Fruit fly (Drosophila melanogaster): ENCODE measurements around the gene CG11878.
A peak's percentile ranks its signal among the peaks of the same experiment; 100 is the strongest.

Gene CG11878

DNA sequence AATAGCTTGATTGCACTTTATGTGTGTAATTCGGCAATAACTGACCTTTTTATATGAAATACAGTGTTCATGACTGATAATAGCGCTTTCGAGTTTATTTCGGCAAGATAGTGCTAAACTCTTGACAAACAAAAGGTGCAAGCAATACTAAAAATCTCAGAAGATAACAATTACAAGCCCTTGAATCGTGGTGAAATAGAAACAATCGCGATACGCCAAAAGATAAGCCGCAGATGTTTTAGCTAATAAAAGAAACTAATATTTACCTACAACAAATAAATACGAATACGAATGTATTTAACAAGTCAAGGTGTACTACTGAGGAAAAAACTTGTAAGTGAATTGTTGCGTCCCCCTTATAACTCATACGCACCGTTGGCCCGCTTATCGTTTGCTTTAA is 1.6 kb downstream of the CG11878 start (continued):
- no peak for TF ChIP-seq chif (GFP tag; optimal IDR thresholded peaks at IDR 0.05)
- TF ChIP-seq Lhr (GFP tag; optimal IDR thresholded peaks at IDR 0.05) = no peak
- no peak for TF ChIP-seq gfzf (GFP tag; optimal IDR thresholded peaks at IDR 0.05)
- peak; percentile 50 for TF ChIP-seq fd3F (GFP tag; optimal IDR thresholded peaks at IDR 0.05)
- TF ChIP-seq nmo (GFP tag; optimal IDR thresholded peaks at IDR 0.05) = no peak
- no peak for TF ChIP-seq CG7556 (GFP tag; optimal IDR thresholded peaks at IDR 0.05)
- no peak for TF ChIP-seq CG10366 (GFP tag; IDR thresholded peaks at IDR 0.05)
- no peak for TF ChIP-seq Vsx1 (GFP tag; optimal IDR thresholded peaks at IDR 0.05)
- TF ChIP-seq CoRest (tag; optimal IDR thresholded peaks at IDR 0.05) = no peak
- TF ChIP-seq CG2120 (GFP tag; optimal IDR thresholded peaks at IDR 0.05) = peak; percentile 29
- no peak for TF ChIP-seq Pdp1 (GFP tag; optimal IDR thresholded peaks at IDR 0.05)
- TF ChIP-seq CG7372 (GFP tag; IDR thresholded peaks at IDR 0.05) = peak; percentile 59
- TF ChIP-seq CG15514 (GFP tag; optimal IDR thresholded peaks at IDR 0.05) = peak; percentile 48
- no peak for TF ChIP-seq E2f2 (GFP tag; IDR thresholded peaks at IDR 0.05)
- no peak for TF ChIP-seq HLH3B (GFP tag; IDR thresholded peaks at IDR 0.05)
- TF ChIP-seq sob (GFP tag; IDR thresholded peaks at IDR 0.05) = no peak; the same call in 1 of the 2 replicates
- TF ChIP-seq CG12155 (GFP tag; optimal IDR thresholded peaks at IDR 0.05) = no peak
- no peak for TF ChIP-seq Nf-YA (GFP tag; IDR thresholded peaks at IDR 0.05)
- no peak for TF ChIP-seq CG12219 (GFP tag; optimal IDR thresholded peaks at IDR 0.05)
- TF ChIP-seq gsb (GFP tag; IDR thresholded peaks at IDR 0.05) = no peak
- no peak for TF ChIP-seq Rx (GFP tag; IDR thresholded peaks at IDR 0.05)
- TF ChIP-seq CG14014 (GFP tag; IDR thresholded peaks at IDR 0.05) = peak; percentile 37; the same call in 1 of the 2 replicates

DNA sequence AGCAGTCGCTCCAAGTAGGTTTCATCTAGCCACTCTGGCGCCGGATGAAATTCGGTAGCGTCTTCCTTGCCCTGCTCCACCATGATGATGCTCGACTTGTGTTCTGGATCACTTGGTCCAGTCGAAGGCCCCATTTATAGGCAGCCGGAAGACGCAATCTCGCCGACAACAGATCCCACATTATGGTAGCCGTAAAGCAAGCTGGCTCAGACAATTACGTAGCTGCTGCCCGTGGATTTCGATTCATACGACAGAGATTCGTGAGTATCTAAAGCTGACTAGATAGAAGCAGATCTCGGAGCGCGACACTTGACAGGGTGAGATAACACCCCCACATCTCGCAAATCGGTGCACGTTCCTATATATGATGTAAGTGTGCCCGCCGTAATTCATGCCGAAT is 3.5 kb downstream of the CG11878 start, which contains the start of gene CG10513:
TSS of gene CG10513 (minus strand) at position 101 of the 400 bp plus-strand sequence.
- TF ChIP-seq Ets65A (GFP tag) (peak; percentile 26), Tbp (GFP tag; optimal IDR thresholded peaks at IDR 0.05) (no peak), Mrtf (GFP tag; IDR thresholded peaks at IDR 0.05) (0 out of 3 replicates have a peak, but pooled peaks have one; percentile 8)

DNA sequence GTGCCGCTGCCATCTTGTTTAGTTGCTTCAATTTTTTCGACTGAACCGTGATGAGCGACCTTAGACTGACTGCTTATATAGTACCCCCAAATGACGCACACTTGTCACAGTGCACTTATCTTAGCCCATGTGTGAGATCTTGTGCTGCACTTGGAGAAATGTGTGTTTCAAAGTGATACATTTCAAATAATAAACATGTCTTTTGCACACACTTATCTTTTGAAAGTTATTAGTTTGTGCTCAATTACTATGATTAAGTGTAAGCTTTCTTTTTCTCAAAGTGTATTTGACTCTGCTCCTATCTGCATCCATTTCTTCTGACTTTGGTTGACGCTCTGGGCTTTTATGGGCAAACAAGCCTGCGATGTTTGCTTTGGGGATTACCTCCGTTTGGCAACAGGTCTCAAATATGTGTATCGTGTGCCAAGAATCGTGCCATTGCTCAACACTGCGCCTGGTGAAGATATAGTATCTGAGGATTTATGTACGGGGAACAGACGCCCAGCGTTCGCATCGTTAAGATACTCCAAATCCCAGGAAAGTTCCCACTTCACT is 6.2 kb downstream of the CG11878 start, which contains the start of gene CG10514:
TSS of gene CG10514 (minus strand) at position 51 of the 555 bp plus-strand sequence.
- TF ChIP-seq ATbp (GFP tag; optimal IDR thresholded peaks at IDR 0.05) = peak; percentile 6
- TF ChIP-seq ssp (GFP tag; IDR thresholded peaks at IDR 0.05) = no peak
- TF ChIP-seq CG18599 (GFP tag; optimal IDR thresholded peaks at IDR 0.05) = peak; percentile 25
- no peak for TF ChIP-seq fd96Cb (tag; optimal IDR thresholded peaks at IDR 0.05)
- no peak for TF ChIP-seq cas (GFP tag; IDR thresholded peaks at IDR 0.05)
- peak; percentile 6 for TF ChIP-seq Asciz (GFP tag; optimal IDR thresholded peaks at IDR 0.05)
- TF ChIP-seq lab (GFP tag; optimal IDR thresholded peaks at IDR 0.05) = peak; percentile 24
- no peak for TF ChIP-seq YL-1 (GFP tag; optimal IDR thresholded peaks at IDR 0.05)
- TF ChIP-seq MTF-1 (GFP tag; optimal IDR thresholded peaks at IDR 0.05; ENCODE audit: borderline replicate concordance) = peak; percentile 60
- TF ChIP-seq CG12104 (GFP tag; optimal IDR thresholded peaks at IDR 0.05) = no peak
- no peak for TF ChIP-seq sisA (GFP tag; IDR thresholded peaks at IDR 0.05)
- TF ChIP-seq Elba2 (GFP tag; optimal IDR thresholded peaks at IDR 0.05) = no peak
- no peak for TF ChIP-seq wdn (GFP tag; IDR thresholded peaks at IDR 0.05)
- TF ChIP-seq CG30403 (GFP tag; optimal IDR thresholded peaks at IDR 0.05) = no peak
- peak; percentile 51 for TF ChIP-seq Med (GFP tag)
